Worm (Caenorhabditis elegans) whole organism, mixed stage, embryonic: ENCODE measurements around the gene F22E5.1.

Source experiments
- bed-3 ChIP-seq: fragments of 200-800 bp; sonication (Bioruptor generic); optimal IDR thresholded peaks from 3 replicates; lab custom pipeline; 2018; ENCODE audit warnings: mild to moderate bottlenecking, missing genetic modification characterization, moderate library complexity, missing compliant biosample characterization
- hlh-1 ChIP-seq: fragments of 150-350 bp; optimal IDR thresholded peaks from 2 replicates; lab custom pipeline; 2014; ENCODE audit warnings: missing biosample characterization, missing genetic modification reagents, missing genetic modification characterization
- sem-2 ChIP-seq: fragments of 200-800 bp; sonication (Bioruptor generic); optimal IDR thresholded peaks from 2 replicates; lab custom pipeline; 2018; ENCODE audit warnings: mild to moderate bottlenecking, missing genetic modification characterization, missing compliant biosample characterization
- unc-120 ChIP-seq: sonication (generic microtip); optimal IDR thresholded peaks from 2 replicates; lab custom pipeline; 2017; ENCODE audit warnings: missing genetic modification characterization, missing compliant biosample characterization; ENCODE audit not compliant: poor library complexity, severe bottlenecking
- unc-62 ChIP-seq: fragments of 150-350 bp; optimal IDR thresholded peaks from 2 replicates; lab custom pipeline; 2014; ENCODE audit warnings: missing biosample characterization, missing genetic modification reagents, missing genetic modification characterization

The F22E5.1 gene

DNA sequence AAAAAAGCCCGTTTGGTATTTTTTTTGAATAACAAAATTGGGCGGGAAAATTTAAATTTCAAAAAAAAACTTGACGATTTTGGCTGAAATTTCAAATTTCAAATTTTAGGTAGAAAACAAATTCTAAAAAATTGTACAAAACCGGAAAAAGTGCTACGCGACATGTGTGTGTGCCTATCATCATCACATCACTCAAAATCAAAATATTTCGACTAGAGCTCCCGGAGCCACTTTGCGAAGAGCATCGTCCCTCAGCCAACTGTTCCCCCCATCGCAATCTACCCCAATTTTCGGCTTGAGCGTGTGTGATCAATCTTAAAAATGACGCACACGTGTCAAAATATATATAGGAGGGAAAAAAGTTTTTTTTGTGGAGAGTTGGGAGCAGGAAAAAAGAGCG, 53.2 kb downstream of the F22E5.1 start:
- TF ChIP-seq unc-120 (peak; percentile 54), sem-2 (GFP tag; lab: Kevin White, UChicago) (no peak), bed-3 (GFP tag; lab: Kevin White, UChicago) (no peak), hlh-1 (tag; lab: Kevin White, UChicago) (peak; percentile 37), unc-62 (GFP tag; lab: Kevin White, UChicago) (peak; percentile 63)
